Fruit fly (Drosophila melanogaster): Measurements from ENCODE around the gene CG8349.

Gene CG8349

dm6 chr2L:8233571-8233970, 17.9 kb downstream of the CG8349 start:
- TF ChIP-seq usp (GFP tag; optimal IDR thresholded peaks at IDR 0.05) = no peak
- TF ChIP-seq Dll (optimal IDR thresholded peaks at IDR 0.05) = no peak
- no peak for TF ChIP-seq EcR (GFP tag; optimal IDR thresholded peaks at IDR 0.05)
- TF ChIP-seq psq (optimal IDR thresholded peaks at IDR 0.05) = no peak
- TF ChIP-seq CG8478 (optimal IDR thresholded peaks at IDR 0.05) = no peak
- no peak for TF ChIP-seq pan (optimal IDR thresholded peaks at IDR 0.05)

dm6 chr2L:8239032-8239650, 23.4 kb downstream of the CG8349 start:
- TF ChIP-seq Dll (optimal IDR thresholded peaks at IDR 0.05) (no peak), usp (GFP tag; optimal IDR thresholded peaks at IDR 0.05) (no peak), EcR (GFP tag; optimal IDR thresholded peaks at IDR 0.05) (no peak), psq (optimal IDR thresholded peaks at IDR 0.05) (no peak), CG8478 (optimal IDR thresholded peaks at IDR 0.05) (no peak), pan (optimal IDR thresholded peaks at IDR 0.05) (no peak)

- TF ChIP-seq psq (optimal IDR thresholded peaks at IDR 0.05) (no peak), Dll (optimal IDR thresholded peaks at IDR 0.05) (no peak), CG8478 (optimal IDR thresholded peaks at IDR 0.05) (no peak), usp (GFP tag; optimal IDR thresholded peaks at IDR 0.05) (no peak), pan (optimal IDR thresholded peaks at IDR 0.05) (no peak), EcR (GFP tag; optimal IDR thresholded peaks at IDR 0.05) (no peak)
Observed at dm6 chr2L:8239712-8240245, 24.1 kb downstream of the CG8349 start, which contains the start of gene Pvr. Gene Pvr, minus strand, starts transcription at chr2L:8239878.

- TF ChIP-seq EcR (GFP tag; optimal IDR thresholded peaks at IDR 0.05) = no peak
- TF ChIP-seq Dll (optimal IDR thresholded peaks at IDR 0.05) = no peak
- no peak for TF ChIP-seq pan (optimal IDR thresholded peaks at IDR 0.05)
- no peak for TF ChIP-seq psq (optimal IDR thresholded peaks at IDR 0.05)
- TF ChIP-seq usp (GFP tag; optimal IDR thresholded peaks at IDR 0.05) = no peak
Observed at dm6 chr2L:8241700-8242099, 26.0 kb downstream of the CG8349 start, which contains the start of gene Spn28F. Gene Spn28F, minus strand, starts transcription at chr2L:8241800.

- no peak for TF ChIP-seq psq (optimal IDR thresholded peaks at IDR 0.05)
- TF ChIP-seq usp (GFP tag; optimal IDR thresholded peaks at IDR 0.05) = no peak
- TF ChIP-seq CG8478 (optimal IDR thresholded peaks at IDR 0.05) = no peak
- TF ChIP-seq Dll (optimal IDR thresholded peaks at IDR 0.05) = no peak
- TF ChIP-seq EcR (GFP tag; optimal IDR thresholded peaks at IDR 0.05) = no peak
- no peak for TF ChIP-seq pan (optimal IDR thresholded peaks at IDR 0.05)
Observed at dm6 chr2L:8242186-8242585, 26.5 kb downstream of the CG8349 start, which contains the start of gene CG14277. Gene CG14277, plus strand, starts transcription at chr2L:8242486.

dm6 chr2L:8243903-8244302, 28.2 kb downstream of the CG8349 start, which contains the start of gene CG43057:
Gene CG43057, minus strand, starts transcription at chr2L:8244003.
- TF ChIP-seq usp (GFP tag; optimal IDR thresholded peaks at IDR 0.05) = no peak
- TF ChIP-seq psq (optimal IDR thresholded peaks at IDR 0.05) = no peak
- TF ChIP-seq pan (optimal IDR thresholded peaks at IDR 0.05) = no peak
- TF ChIP-seq CG8478 (optimal IDR thresholded peaks at IDR 0.05) = no peak
- no peak for TF ChIP-seq EcR (GFP tag; optimal IDR thresholded peaks at IDR 0.05)
- no peak for TF ChIP-seq Dll (optimal IDR thresholded peaks at IDR 0.05)

- no peak for TF ChIP-seq psq (optimal IDR thresholded peaks at IDR 0.05)
- no peak for TF ChIP-seq CG8478 (optimal IDR thresholded peaks at IDR 0.05)
- no peak for TF ChIP-seq EcR (GFP tag; optimal IDR thresholded peaks at IDR 0.05)
- no peak for TF ChIP-seq pan (optimal IDR thresholded peaks at IDR 0.05)
- no peak for TF ChIP-seq Dll (optimal IDR thresholded peaks at IDR 0.05)
- no peak for TF ChIP-seq usp (GFP tag; optimal IDR thresholded peaks at IDR 0.05)
Observed at dm6 chr2L:8255406-8255805, 39.7 kb downstream of the CG8349 start.

dm6 chr2L:8257401-8258266, 41.9 kb downstream of the CG8349 start, which contains the start of gene CG8086:
Gene CG8086, minus strand, starts transcription at chr2L:8257502.
- no peak for TF ChIP-seq usp (GFP tag; optimal IDR thresholded peaks at IDR 0.05)
- no peak for TF ChIP-seq Dll (optimal IDR thresholded peaks at IDR 0.05)
- TF ChIP-seq CG8478 (optimal IDR thresholded peaks at IDR 0.05) = no peak

dm6 chr2L:8266145-8266544, 50.4 kb downstream of the CG8349 start:
- TF ChIP-seq Dll (optimal IDR thresholded peaks at IDR 0.05) (no peak), psq (optimal IDR thresholded peaks at IDR 0.05) (no peak), EcR (GFP tag; optimal IDR thresholded peaks at IDR 0.05) (no peak), pan (optimal IDR thresholded peaks at IDR 0.05) (no peak), CG8478 (optimal IDR thresholded peaks at IDR 0.05) (no peak), usp (GFP tag; optimal IDR thresholded peaks at IDR 0.05) (no peak)

Data from whole organism.